Worm (Caenorhabditis elegans) whole organism, L1 larva: ENCODE data around the gene C47E12.3.

Experiments
- C16A3.4 ChIP-seq: fragments of 150-350 bp; optimal IDR thresholded peaks from 2 replicates; lab custom pipeline; 2014; ENCODE audit warnings: missing biosample characterization, missing genetic modification characterization
- aly-2 ChIP-seq: fragments of 150-350 bp; optimal IDR thresholded peaks from 2 replicates; lab custom pipeline; 2014; ENCODE audit warnings: missing biosample characterization, missing genetic modification characterization
- ama-1 ChIP-seq: fragments of 150-350 bp; optimal IDR thresholded peaks from 2 replicates; lab custom pipeline; 2014
- blmp-1 ChIP-seq: fragments of 150-350 bp; optimal IDR thresholded peaks from 2 replicates; lab custom pipeline; 2014; ENCODE audit warnings: missing biosample characterization, missing genetic modification characterization
- ceh-63 ChIP-seq: fragments of 200-800 bp; sonication (Bioruptor generic); optimal IDR thresholded peaks from 2 replicates; lab custom pipeline; 2018; ENCODE audit warnings: mild to moderate bottlenecking, missing genetic modification characterization, missing compliant biosample characterization
- ceh-8 ChIP-seq: fragments of 200-800 bp; sonication (Bioruptor generic); optimal IDR thresholded peaks from 2 replicates; lab custom pipeline; 2018; ENCODE audit warnings: mild to moderate bottlenecking, missing genetic modification characterization, moderate library complexity, missing compliant biosample characterization
- ceh-82 ChIP-seq, 3 experiments: fragments of 150-350 bp in 1 of 3; sonication (generic microtip) in 2 of 3; optimal IDR thresholded peaks; 2 replicates each; lab custom pipeline; 2014 to 2017; ENCODE audit warnings: missing biosample characterization in 3 of 3, missing genetic modification characterization in 3 of 3
- ceh-90 ChIP-seq: sonication (generic microtip); optimal IDR thresholded peaks from 2 replicates; lab custom pipeline; 2016; ENCODE audit warnings: missing genetic modification characterization, missing compliant biosample characterization
- ces-1 ChIP-seq: fragments of 150-350 bp; optimal IDR thresholded peaks from 2 replicates; lab custom pipeline; 2014; ENCODE audit warnings: missing biosample characterization, missing genetic modification reagents, missing genetic modification characterization
- dpl-1 ChIP-seq, 3 experiments: fragments of 150-350 bp in 2 of 3; sonication (generic microtip) in 1 of 3; optimal IDR thresholded peaks; 2 replicates each; lab custom pipeline; 2014 to 2017; ENCODE audit warnings: missing biosample characterization in 3 of 3, missing genetic modification characterization in 3 of 3, missing genetic modification reagents in 3 of 3
- dsc-1 ChIP-seq: sonication (generic microtip); optimal IDR thresholded peaks from 2 replicates; lab custom pipeline; 2016; ENCODE audit warnings: mild to moderate bottlenecking, missing genetic modification characterization, missing compliant biosample characterization
- efl-1 ChIP-seq, 4 experiments: fragments of 150-350 bp; optimal IDR thresholded peaks in 3 of 4; peaks in 1 of 4; 1 replicate in 1 of 4; 2 replicates in 3 of 4; lab custom pipeline; 2014; ENCODE audit warnings: missing biosample characterization in 2 of 4, missing genetic modification characterization in 2 of 4, missing genetic modification reagents in 2 of 4
- egl-13 ChIP-seq: sonication (generic microtip); optimal IDR thresholded peaks from 2 replicates; lab custom pipeline; 2016; ENCODE audit warnings: missing genotype, missing genetic modification reagents, missing genetic modification characterization, missing compliant biosample characterization
- egl-27 ChIP-seq, 2 experiments: fragments of 150-350 bp in 1 of 2; sonication (generic microtip); optimal IDR thresholded peaks; 3 replicates each; lab custom pipeline; 2017 to 2018; ENCODE audit warnings: missing biosample characterization in 2 of 2, missing genetic modification characterization in 2 of 2, missing genetic modification reagents in 2 of 2
- elt-3 ChIP-seq, 6 experiments: fragments of 150-350 bp in 1 of 6; sonication (generic microtip); optimal IDR thresholded peaks; 2 replicates each; lab custom pipeline; 2017 to 2018; ENCODE audit warnings: missing biosample characterization in 6 of 6, missing genetic modification characterization in 6 of 6, inconsistent platforms in 1 of 6
- fkh-4 ChIP-seq: sonication (generic microtip); optimal IDR thresholded peaks from 2 replicates; lab custom pipeline; 2016; ENCODE audit warnings: missing compliant biosample characterization, missing genetic modification characterization, borderline replicate concordance
- fkh-8 ChIP-seq: sonication (generic microtip); optimal IDR thresholded peaks from 2 replicates; lab custom pipeline; 2016; ENCODE audit warnings: mild to moderate bottlenecking, missing genetic modification characterization, missing compliant biosample characterization
- grh-1 ChIP-seq: fragments of 200-800 bp; sonication (Bioruptor generic); IDR thresholded peaks from 2 replicates; pipeline ENCODE4 v1.3.6; 2022; ENCODE audit warnings: missing genetic modification reagents, missing genetic modification characterization, missing compliant biosample characterization
- hlh-4 ChIP-seq: sonication (generic microtip); optimal IDR thresholded peaks from 2 replicates; lab custom pipeline; 2016; ENCODE audit warnings: mild to moderate bottlenecking, missing genetic modification characterization, missing compliant biosample characterization
- jun-1 ChIP-seq: fragments of 150-350 bp; optimal IDR thresholded peaks from 2 replicates; lab custom pipeline; 2014; ENCODE audit warnings: missing biosample characterization, missing genetic modification reagents, missing genetic modification characterization
- lin-14 ChIP-seq: fragments of 200-800 bp; sonication (Bioruptor generic); optimal IDR thresholded peaks from 2 replicates; lab custom pipeline; 2018; ENCODE audit warnings: mild to moderate bottlenecking, missing genetic modification characterization, moderate library complexity, missing compliant biosample characterization
- lin-15B ChIP-seq: fragments of 150-350 bp; sonication (generic microtip); optimal IDR thresholded peaks from 3 replicates; lab custom pipeline; 2014; ENCODE audit warnings: missing biosample characterization, missing genetic modification characterization
- lin-39 ChIP-seq: fragments of 150-350 bp; optimal IDR thresholded peaks from 2 replicates; lab custom pipeline; 2014; ENCODE audit warnings: missing biosample characterization, missing genetic modification reagents, missing genetic modification characterization
- lsy-2 ChIP-seq, 2 experiments: fragments of 150-350 bp; optimal IDR thresholded peaks; 2 replicates each; lab custom pipeline; 2014; ENCODE audit warnings: missing biosample characterization in 2 of 2, missing genetic modification characterization in 2 of 2
- mdl-1 ChIP-seq, 2 experiments: fragments of 150-350 bp; optimal IDR thresholded peaks; 2 replicates each; lab custom pipeline; 2014 to 2017; ENCODE audit warnings: missing biosample characterization in 2 of 2, missing genetic modification characterization in 2 of 2, inconsistent platforms in 1 of 2
- nhr-11 ChIP-seq: fragments of 150-350 bp; optimal IDR thresholded peaks from 2 replicates; lab custom pipeline; 2014; ENCODE audit warnings: missing biosample characterization, missing genetic modification characterization
- nhr-19 ChIP-seq: fragments of 200-800 bp; sonication (Bioruptor generic); conservative IDR thresholded peaks from 2 replicates; pipeline ENCODE4 v1.3.6; 2022; ENCODE audit warnings: missing genetic modification characterization, missing compliant biosample characterization
- nhr-47 ChIP-seq: sonication (generic microtip); optimal IDR thresholded peaks from 2 replicates; lab custom pipeline; 2016; ENCODE audit warnings: mild to moderate bottlenecking, missing genetic modification characterization, moderate library complexity, missing compliant biosample characterization
- nhr-71 ChIP-seq: sonication (generic microtip); optimal IDR thresholded peaks from 2 replicates; lab custom pipeline; 2016; ENCODE audit warnings: mild to moderate bottlenecking, missing genetic modification characterization, moderate library complexity, missing compliant biosample characterization
- nhr-84 ChIP-seq: sonication (generic microtip); optimal IDR thresholded peaks from 2 replicates; lab custom pipeline; 2017; ENCODE audit warnings: missing biosample characterization, missing genetic modification characterization
- nhr-85 ChIP-seq: sonication (generic microtip); peaks from one replicate; lab custom pipeline; 2016; ENCODE audit warnings: missing genetic modification characterization, inconsistent platforms, missing compliant biosample characterization
- nhr-90 ChIP-seq: sonication (generic microtip); optimal IDR thresholded peaks from 2 replicates; lab custom pipeline; 2016; ENCODE audit warnings: mild to moderate bottlenecking, missing genetic modification characterization, missing compliant biosample characterization; ENCODE audit not compliant: poor library complexity
- pag-3 ChIP-seq: sonication (generic microtip); optimal IDR thresholded peaks from 2 replicates; lab custom pipeline; 2017; ENCODE audit warnings: missing genetic modification characterization, mild to moderate bottlenecking, missing compliant biosample characterization, antibody characterized with exemption, borderline replicate concordance; ENCODE audit not compliant: insufficient read depth
- pax-3 ChIP-seq: fragments of 200-800 bp; sonication (Bioruptor generic); optimal IDR thresholded peaks from 2 replicates; lab custom pipeline; 2018; ENCODE audit warnings: mild to moderate bottlenecking, missing genetic modification characterization, moderate library complexity, missing compliant biosample characterization
- pqm-1 ChIP-seq: sonication (generic microtip); optimal IDR thresholded peaks from 3 replicates; lab custom pipeline; 2017; ENCODE audit warnings: missing biosample characterization, missing genetic modification characterization
- skn-1 ChIP-seq: fragments of 150-350 bp; optimal IDR thresholded peaks from 2 replicates; lab custom pipeline; 2014; ENCODE audit warnings: missing biosample characterization, missing genetic modification characterization
- snpc-4 ChIP-seq: fragments of 150-350 bp; optimal IDR thresholded peaks from 2 replicates; lab custom pipeline; 2014; ENCODE audit warnings: missing biosample characterization, missing genetic modification characterization
- snu-23 ChIP-seq: sonication (generic microtip); optimal IDR thresholded peaks from 2 replicates; lab custom pipeline; 2016; ENCODE audit warnings: missing genetic modification characterization, missing compliant biosample characterization
- sox-4 ChIP-seq: sonication (generic microtip); optimal IDR thresholded peaks from 2 replicates; lab custom pipeline; 2016; ENCODE audit warnings: missing genetic modification characterization, missing compliant biosample characterization
- sup-37 ChIP-seq: fragments of 200-800 bp; sonication (Bioruptor generic); optimal IDR thresholded peaks from 2 replicates; lab custom pipeline; 2018; ENCODE audit warnings: mild to moderate bottlenecking, missing genetic modification characterization, missing compliant biosample characterization
- swsn-7 ChIP-seq: sonication (generic microtip); optimal IDR thresholded peaks from 2 replicates; lab custom pipeline; 2016; ENCODE audit warnings: missing genetic modification characterization, missing compliant biosample characterization
- tlp-1 ChIP-seq: fragments of 150-350 bp; optimal IDR thresholded peaks from 2 replicates; lab custom pipeline; 2014; ENCODE audit warnings: missing biosample characterization, missing genetic modification characterization
- unc-130 ChIP-seq: fragments of 150-350 bp; optimal IDR thresholded peaks from 2 replicates; lab custom pipeline; 2017; ENCODE audit warnings: missing biosample characterization, missing genetic modification characterization, inconsistent platforms
- zag-1 ChIP-seq: fragments of 150-350 bp; optimal IDR thresholded peaks from 2 replicates; lab custom pipeline; 2014; ENCODE audit warnings: missing biosample characterization, missing genetic modification characterization
- ztf-11 ChIP-seq, 2 experiments: sonication (generic microtip); optimal IDR thresholded peaks; 2 replicates each; lab custom pipeline; 2016 to 2017; ENCODE audit warnings: missing genetic modification characterization in 2 of 2, missing biosample characterization in 1 of 2, missing compliant biosample characterization in 1 of 2

C47E12.3 gene

ce11 chrIV:10046005-10046404 is 44.4 kb upstream of the C47E12.3 start:
- TF ChIP-seq fkh-4 (tag; lab: Kevin White, UChicago) (peak; percentile 58), lin-14 (GFP tag; lab: Kevin White, UChicago) (peak; percentile 14), ceh-8 (GFP tag; lab: Kevin White, UChicago) (no peak), dsc-1 (tag; lab: Kevin White, UChicago) (peak; percentile 83)

ce11 chrIV:10042881-10043280 is 41.2 kb upstream of the C47E12.3 start, which contains the start of gene frk-1:
TSS of gene frk-1 (plus strand) at chrIV:10043181.
- no peak for TF ChIP-seq grh-1
- no peak for TF ChIP-seq ama-1 (lab: Kevin White, UChicago)
- TF ChIP-seq jun-1 (tag; lab: Kevin White, UChicago), result no peak
- no peak for TF ChIP-seq nhr-11
- no peak for TF ChIP-seq pqm-1 (tag; lab: Kevin White, UChicago)
- TF ChIP-seq efl-1 (optimal IDR thresholded peaks at IDR 0.05; lab: Kevin White, UChicago), result no peak
- TF ChIP-seq efl-1 (GFP tag; optimal IDR thresholded peaks at IDR 0.05 in 1 of 2; lab: Kevin White, UChicago), result no peak
- TF ChIP-seq snu-23 (GFP tag; lab: Kevin White, UChicago), result no peak
- TF ChIP-seq mdl-1 (tag; optimal IDR thresholded peaks at IDR 0.05; lab: Kevin White, UChicago), result no peak
- no peak for TF ChIP-seq ceh-63 (GFP tag; lab: Kevin White, UChicago)
- TF ChIP-seq lin-15B (tag; lab: Kevin White, UChicago), result no peak
- TF ChIP-seq nhr-71 (tag; lab: Kevin White, UChicago), result no peak
- no peak for TF ChIP-seq lin-39 (tag; lab: Kevin White, UChicago)
- no peak for TF ChIP-seq aly-2 (tag; lab: Kevin White, UChicago)
- TF ChIP-seq fkh-4 (tag; lab: Kevin White, UChicago), result no peak
- TF ChIP-seq ztf-11 (tag; optimal IDR thresholded peaks at IDR 0.05; lab: Kevin White, UChicago), result no peak
- TF ChIP-seq ces-1 (GFP tag; lab: Kevin White, UChicago), result no peak
- TF ChIP-seq egl-13, result no peak
- no peak for TF ChIP-seq C16A3.4 (tag; lab: Kevin White, UChicago)
- no peak for TF ChIP-seq pax-3 (tag; lab: Kevin White, UChicago)

ce11 chrIV:10040803-10041202 is 39.2 kb upstream of the C47E12.3 start, which contains the start of gene dhs-31:
TSS of gene dhs-31 (minus strand) at chrIV:10040903.
- no peak for TF ChIP-seq egl-27 (tag; optimal IDR thresholded peaks at IDR 0.05; lab: Kevin White, UChicago)
- TF ChIP-seq lsy-2 (tag; optimal IDR thresholded peaks at IDR 0.05; lab: Kevin White, UChicago), result no peak
- TF ChIP-seq zag-1 (tag; lab: Kevin White, UChicago), result no peak
- no peak for TF ChIP-seq tlp-1 (tag; lab: Kevin White, UChicago)
- TF ChIP-seq aly-2 (tag; lab: Kevin White, UChicago), result no peak
- TF ChIP-seq elt-3 (tag; optimal IDR thresholded peaks at IDR 0.05; lab: Kevin White, UChicago), result peak in 1 of 6 experiments; percentile 11
- no peak for TF ChIP-seq skn-1 (tag; lab: Kevin White, UChicago)
- TF ChIP-seq dpl-1 (GFP tag; optimal IDR thresholded peaks at IDR 0.05; lab: Kevin White, UChicago), result no peak
- peak; percentile 22 for TF ChIP-seq nhr-85 (tag; lab: Kevin White, UChicago)
- no peak for TF ChIP-seq hlh-4 (tag; lab: Kevin White, UChicago)
- peak; percentile 42 for TF ChIP-seq blmp-1 (tag; lab: Kevin White, UChicago)
- no peak for TF ChIP-seq nhr-47

ce11 chrIV:10036966-10037365 is 35.3 kb upstream of the C47E12.3 start, which contains the start of gene F44D12.10:
TSS of gene F44D12.10 (minus strand) at chrIV:10037066.
- TF ChIP-seq fkh-8 (tag; lab: Kevin White, UChicago) (no peak), efl-1 (optimal IDR thresholded peaks at IDR 0.05; lab: Kevin White, UChicago) (no peak), efl-1 (GFP tag; optimal IDR thresholded peaks at IDR 0.05 in 1 of 2; lab: Kevin White, UChicago) (no peak), sup-37 (GFP tag; lab: Kevin White, UChicago) (no peak), ceh-82 (tag; optimal IDR thresholded peaks at IDR 0.05; lab: Kevin White, UChicago) (no peak), lsy-2 (tag; optimal IDR thresholded peaks at IDR 0.05; lab: Kevin White, UChicago) (no peak), nhr-90 (tag; lab: Kevin White, UChicago) (no peak), pag-3 (tag; lab: Kevin White, UChicago) (no peak), sox-4 (tag; lab: Kevin White, UChicago) (no peak), nhr-84 (no peak), elt-3 (tag; optimal IDR thresholded peaks at IDR 0.05; lab: Kevin White, UChicago) (no peak), snpc-4 (tag; lab: Kevin White, UChicago) (no peak), nhr-11 (no peak), dpl-1 (GFP tag; optimal IDR thresholded peaks at IDR 0.05; lab: Kevin White, UChicago) (no peak), pax-3 (tag; lab: Kevin White, UChicago) (no peak), swsn-7 (tag; lab: Kevin White, UChicago) (no peak), tlp-1 (tag; lab: Kevin White, UChicago) (no peak), unc-130 (tag; lab: Kevin White, UChicago) (no peak), jun-1 (tag; lab: Kevin White, UChicago) (no peak), nhr-19 (no peak), ceh-90 (tag; lab: Kevin White, UChicago) (no peak)
- TF ChIP-seq, all 84 proteins: peak for 0
